Worm (Caenorhabditis elegans) whole organism, midembryonic: Measurements from ENCODE around the gene spon-1.

Source experiments
- T22C8.4 ChIP-seq: fragments of 200-800 bp; sonication (Bioruptor generic); IDR thresholded peaks from 2 replicates; pipeline ENCODE4 v1.3.6; 2022; ENCODE audit warnings: missing genetic modification characterization, missing compliant biosample characterization
- cog-1 ChIP-seq: sonication (generic microtip); optimal IDR thresholded peaks from 2 replicates; lab custom pipeline; 2016; ENCODE audit warnings: missing genetic modification characterization, missing compliant biosample characterization
- flt-1 ChIP-seq: fragments of 200-800 bp; sonication (Bioruptor generic); IDR thresholded peaks from 2 replicates; pipeline ENCODE4 v1.3.6; 2022; ENCODE audit warnings: missing genetic modification characterization, missing compliant biosample characterization
- klf-2 ChIP-seq: fragments of 200-800 bp; sonication (Bioruptor generic); conservative IDR thresholded peaks from 2 replicates; pipeline ENCODE4 v1.3.6; 2022; ENCODE audit warnings: missing genetic modification reagents, missing genetic modification characterization, missing compliant biosample characterization
- med-1 ChIP-seq: sonication (generic microtip); optimal IDR thresholded peaks from 2 replicates; lab custom pipeline; 2017; ENCODE audit warnings: missing genetic modification characterization, mild to moderate bottlenecking, missing compliant biosample characterization, antibody characterized with exemption, missing genetic modification reagents; ENCODE audit not compliant: insufficient read depth
- ztf-23 ChIP-seq: fragments of 200-800 bp; sonication (Bioruptor generic); IDR thresholded peaks from 2 replicates; pipeline ENCODE4 v1.3.6; 2022; ENCODE audit warnings: missing genetic modification reagents, missing genetic modification characterization, missing compliant biosample characterization
- ztf-29 ChIP-seq: fragments of 200-800 bp; sonication (Bioruptor generic); IDR thresholded peaks from 2 replicates; pipeline ENCODE4 v1.3.6; 2022; ENCODE audit warnings: missing genetic modification reagents, missing genetic modification characterization, missing compliant biosample characterization

- TF ChIP-seq T22C8.4 (GFP tag; lab: Robert Waterston, UW) (no peak), klf-2 (GFP tag; lab: Robert Waterston, UW) (no peak), flt-1 (GFP tag; lab: Robert Waterston, UW) (no peak), cog-1 (no peak), ztf-29 (GFP tag; lab: Robert Waterston, UW) (no peak), med-1 (GFP tag; lab: Kevin White, UChicago) (no peak), ztf-23 (GFP tag; lab: Robert Waterston, UW) (no peak)
Observed at ce11 chrII:7168712-7169111, 52.4 kb downstream of the spon-1 start, which contains the start of gene col-36.
